Worm (Caenorhabditis elegans): Measurements from ENCODE around the gene sodh-2.

- TF ChIP-seq egl-27 (tag; optimal IDR thresholded peaks at IDR 0.05) (no peak), nhr-23 (tag; optimal IDR thresholded peaks at IDR 0.05) (no peak), aly-2 (tag; optimal IDR thresholded peaks at IDR 0.05) (no peak), jun-1 (tag; optimal IDR thresholded peaks at IDR 0.05) (no peak)
Observed at ce11 chrV:11902161-11902560, 11.1 kb upstream of the sodh-2 start.
